Worm (Caenorhabditis elegans) whole organism, dauer: ENCODE data around the gene M28.4.

Experiments
- unc-62 ChIP-seq: sonication (generic microtip); optimal IDR thresholded peaks from 2 replicates; lab custom pipeline; 2017; ENCODE audit warnings: missing biosample characterization, missing genetic modification reagents, missing genetic modification characterization

M28.4 gene

DNA sequence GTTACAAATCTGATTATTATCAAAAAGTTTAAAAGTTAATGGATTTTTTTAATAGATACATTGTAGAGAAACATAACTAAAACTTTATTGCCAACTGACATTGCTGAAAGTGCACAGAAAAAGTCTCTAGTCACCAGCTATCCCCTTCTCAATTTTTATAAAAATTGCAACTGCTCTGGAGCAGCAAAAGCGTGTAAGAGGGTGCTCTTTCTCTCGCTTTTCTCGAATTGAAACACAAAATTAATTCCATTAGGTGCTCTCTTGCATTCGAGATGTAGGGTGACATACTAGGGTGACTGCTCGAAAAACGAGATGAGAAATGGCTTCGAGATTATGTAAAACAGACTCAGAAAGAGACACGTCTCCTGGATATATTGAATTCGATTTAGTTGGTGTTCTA lies 37.1 kb downstream of the M28.4 start:
- no peak for TF ChIP-seq unc-62 (GFP tag; lab: Kevin White, UChicago)

ce11 chrII:10684954-10685353 lies 41.5 kb downstream of the M28.4 start:
- TF ChIP-seq unc-62 (GFP tag; lab: Kevin White, UChicago): no peak

DNA sequence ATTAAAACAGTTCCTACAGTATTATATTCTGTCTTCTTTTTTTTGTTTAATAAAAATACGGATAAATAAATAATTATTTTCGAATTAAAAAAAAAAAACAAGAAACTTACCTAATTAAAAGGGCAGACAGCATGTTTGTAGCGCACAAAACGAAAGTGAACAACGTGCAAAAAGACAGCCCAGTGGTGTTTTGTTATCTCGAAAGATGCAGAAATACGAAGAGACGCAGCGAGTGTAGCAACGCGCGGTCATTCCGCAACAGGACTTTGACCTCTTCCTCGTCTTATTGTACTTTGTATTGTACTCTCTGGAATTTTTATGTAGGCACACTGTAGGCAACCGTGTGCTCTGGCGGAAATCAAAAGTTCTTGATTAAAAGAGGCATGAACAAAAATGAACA lies 50.2 kb downstream of the M28.4 start, which contains the start of gene gbh-1:
gbh-1 (minus strand) TSS at position 149 of the 400 bp plus-strand sequence.
- no peak for TF ChIP-seq unc-62 (GFP tag; lab: Kevin White, UChicago)

DNA sequence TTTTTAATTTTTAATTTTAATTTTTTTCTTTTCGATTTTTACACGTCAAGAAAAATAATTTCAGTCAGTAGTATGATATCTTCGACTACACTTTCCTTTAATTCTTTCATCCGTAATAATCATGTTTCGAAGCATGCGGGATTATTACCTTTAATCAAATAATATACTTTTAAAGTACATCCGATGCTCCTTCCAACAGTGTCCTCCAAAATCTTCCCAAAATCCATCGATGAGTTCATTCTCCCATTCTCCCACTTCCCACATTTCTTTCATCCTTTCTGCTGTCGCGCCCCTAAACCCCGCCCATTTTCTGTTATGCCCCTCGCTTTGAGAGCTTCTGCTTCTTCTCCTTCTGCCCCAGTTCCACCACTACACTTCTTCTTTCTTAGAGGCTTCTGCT lies 51.2 kb downstream of the M28.4 start, which contains the start of gene lgc-57:
lgc-57 (plus strand) TSS at position 301 of the 400 bp plus-strand sequence.
- no peak for TF ChIP-seq unc-62 (GFP tag; lab: Kevin White, UChicago)

- TF ChIP-seq unc-62 (GFP tag; lab: Kevin White, UChicago): no peak
Measured at ce11 chrII:10696060-10696459, 52.6 kb downstream of the M28.4 start.
